Fruit fly (Drosophila melanogaster): ENCODE measurements around the gene CG18764.

The CG18764 gene

dm6 chr3R:11655873-11656374 is 29.2 kb downstream of the CG18764 start, which contains the start of gene CG42327 (continued):
- TF ChIP-seq run (tag; optimal IDR thresholded peaks at IDR 0.05) = peak; percentile 92
- TF ChIP-seq Pdp1 (GFP tag; optimal IDR thresholded peaks at IDR 0.05) = peak; percentile 60 to 73
- TF ChIP-seq CG11247 (GFP tag; IDR thresholded peaks at IDR 0.05) = peak; percentile 91
- TF ChIP-seq toy (GFP tag; IDR thresholded peaks at IDR 0.05) = peak; percentile 80
- TF ChIP-seq CG14965 (GFP tag; optimal IDR thresholded peaks at IDR 0.05; ENCODE audit: borderline replicate concordance) = peak; percentile 20
- peak; percentile 45; the same call in 1 of the 2 replicates for TF ChIP-seq GATAe (GFP tag; conservative IDR thresholded peaks at IDR 0.05)
- peak; percentile 48 for TF ChIP-seq Fer2 (tag; optimal IDR thresholded peaks at IDR 0.05)
- TF ChIP-seq Hey (tag; optimal IDR thresholded peaks at IDR 0.05) = no peak
- TF ChIP-seq Gug (GFP tag; IDR thresholded peaks at IDR 0.05) = peak; percentile 90
- no peak for TF ChIP-seq BEAF-32 (GFP tag; optimal IDR thresholded peaks at IDR 0.05)
- peak; percentile 92 for TF ChIP-seq CG4820 (GFP tag; optimal IDR thresholded peaks at IDR 0.05)
- TF ChIP-seq Lpt (GFP tag; optimal IDR thresholded peaks at IDR 0.05) = no peak
- TF ChIP-seq dati (GFP tag; IDR thresholded peaks at IDR 0.05) = peak; percentile 88
- TF ChIP-seq CoRest (tag; optimal IDR thresholded peaks at IDR 0.05) = peak; percentile 91
- peak; percentile 83 for TF ChIP-seq CG31224 (GFP tag; IDR thresholded peaks at IDR 0.05)
- no peak for TF ChIP-seq pita (GFP tag; optimal IDR thresholded peaks at IDR 0.05)
- peak; percentile 96 for TF ChIP-seq CG10366 (GFP tag; IDR thresholded peaks at IDR 0.05)
- peak; percentile 86 for TF ChIP-seq Oaz (GFP tag; IDR thresholded peaks at IDR 0.05)
- no peak; the same call in 1 of the 2 replicates for TF ChIP-seq CG42726 (GFP tag; IDR thresholded peaks at IDR 0.05; ENCODE audit: partially characterized antibody)
- TF ChIP-seq NC2β (GFP tag; optimal IDR thresholded peaks at IDR 0.05) = peak; percentile 84
- TF ChIP-seq Lim3 (GFP tag; IDR thresholded peaks at IDR 0.05) = peak; percentile 87
- peak; percentile 69 for TF ChIP-seq CG11085 (GFP tag; IDR thresholded peaks at IDR 0.05)
- TF ChIP-seq CG12104 (GFP tag; optimal IDR thresholded peaks at IDR 0.05) = peak; percentile 79
- peak; percentile 88 for TF ChIP-seq CG3281 (GFP tag; optimal IDR thresholded peaks at IDR 0.05)
- peak; percentile 83 for TF ChIP-seq CG4854 (GFP tag; optimal IDR thresholded peaks at IDR 0.05)
- TF ChIP-seq aop (GFP tag; IDR thresholded peaks at IDR 0.05) = peak; percentile 61; the same call in 1 of the 2 replicates
- peak; percentile 92 for TF ChIP-seq CG14667 (GFP tag; IDR thresholded peaks at IDR 0.05)
- TF ChIP-seq CG1832 (GFP tag; optimal IDR thresholded peaks at IDR 0.05) = no peak
- TF ChIP-seq sna (GFP tag; IDR thresholded peaks at IDR 0.05; ENCODE audit: partially characterized antibody) = peak; percentile 64
- peak; percentile 84 for TF ChIP-seq CG1603 (tag; optimal IDR thresholded peaks at IDR 0.05)
- 0 out of 3 replicates have a peak, but pooled peaks have one; percentile 23 for TF ChIP-seq CG16813 (GFP tag; IDR thresholded peaks at IDR 0.05; ENCODE audit: partially characterized antibody)
- TF ChIP-seq ewg (GFP tag; optimal IDR thresholded peaks at IDR 0.05) = peak; percentile 98
- no peak for TF ChIP-seq CG14860 (GFP tag; IDR thresholded peaks at IDR 0.05; ENCODE audit: partially characterized antibody)
- peak; percentile 88 for TF ChIP-seq CG6854 (GFP tag; optimal IDR thresholded peaks at IDR 0.05)
- no peak for TF ChIP-seq yki (optimal IDR thresholded peaks at IDR 0.05)
- TF ChIP-seq H15 (GFP tag; IDR thresholded peaks at IDR 0.05) = peak; percentile 97
- peak; percentile 91 to 98 for TF ChIP-seq bsh (GFP tag; optimal IDR thresholded peaks at IDR 0.05)
- peak; percentile 88 for TF ChIP-seq jing (GFP tag; optimal IDR thresholded peaks at IDR 0.05)
- TF ChIP-seq pho (GFP tag; optimal IDR thresholded peaks at IDR 0.05) = peak; percentile 77
- TF ChIP-seq CG18011 (GFP tag; optimal IDR thresholded peaks at IDR 0.05) = peak; percentile 76
- peak; percentile 82 for TF ChIP-seq CG15696 (tag; optimal IDR thresholded peaks at IDR 0.05)
- TF ChIP-seq CG8290 (GFP tag; optimal IDR thresholded peaks at IDR 0.05) = peak; percentile 80
- peak; percentile 23 to 74 for TF ChIP-seq CG8290 (tag; optimal IDR thresholded peaks at IDR 0.05)
- peak; percentile 86 for TF ChIP-seq sqz (GFP tag; optimal IDR thresholded peaks at IDR 0.05)
- peak; percentile 98 for TF ChIP-seq CG2712 (tag; optimal IDR thresholded peaks at IDR 0.05)
- TF ChIP-seq HLH54F (GFP tag; optimal IDR thresholded peaks at IDR 0.05) = peak; percentile 71
- peak; percentile 22 for TF ChIP-seq zf30C (GFP tag; optimal IDR thresholded peaks at IDR 0.05)
- TF ChIP-seq Drgx (GFP tag; IDR thresholded peaks at IDR 0.05) = peak; percentile 98
- TF ChIP-seq hth (optimal IDR thresholded peaks at IDR 0.05) = no peak
- peak; percentile 95 for TF ChIP-seq CG11695 (GFP tag; IDR thresholded peaks at IDR 0.05)
- TF ChIP-seq NC2α (GFP tag; optimal IDR thresholded peaks at IDR 0.05) = peak; percentile 72
